Fruit fly (Drosophila melanogaster) whole organism, adult: Measurements from ENCODE around the gene Fign.

Source experiments
- CG11617 ChIP-seq: fragments of 200-800 bp; sonication (Bioruptor generic); optimal IDR thresholded peaks from 2 replicates; lab custom pipeline; 2017; ENCODE audit warnings: mild to moderate bottlenecking, missing biosample characterization, missing genetic modification reagents, missing genetic modification characterization
- CG12768 ChIP-seq: fragments of 200-800 bp; sonication (Bioruptor generic); optimal IDR thresholded peaks from 2 replicates; lab custom pipeline; 2017; ENCODE audit warnings: missing biosample characterization, missing genetic modification characterization, mild to moderate bottlenecking, moderate library complexity, missing genetic modification reagents
- CG1620 ChIP-seq: fragments of 200-800 bp; sonication (Bioruptor generic); optimal IDR thresholded peaks from 2 replicates; lab custom pipeline; 2016; ENCODE audit warnings: missing biosample characterization, missing genetic modification characterization
- CG5204 ChIP-seq: fragments of 200-800 bp; sonication (Bioruptor generic); optimal IDR thresholded peaks from 2 replicates; lab custom pipeline; 2016; ENCODE audit warnings: missing biosample characterization, missing genetic modification characterization
- CG7045 ChIP-seq: fragments of 200-800 bp; sonication (Bioruptor generic); optimal IDR thresholded peaks from 2 replicates; lab custom pipeline; 2017; ENCODE audit warnings: missing biosample characterization, mild to moderate bottlenecking, missing genetic modification characterization
- Clk ChIP-seq: fragments of 200-800 bp; sonication (Bioruptor generic); optimal IDR thresholded peaks from 2 replicates; lab custom pipeline; 2017; ENCODE audit warnings: missing biosample characterization, missing genetic modification characterization
- Crg-1 ChIP-seq: fragments of 200-800 bp; sonication (Bioruptor generic); optimal IDR thresholded peaks from 2 replicates; lab custom pipeline; 2016; ENCODE audit warnings: missing biosample characterization, missing genetic modification characterization
- Hr96 ChIP-seq: fragments of 200-800 bp; sonication (Bioruptor generic); optimal IDR thresholded peaks from 2 replicates; lab custom pipeline; 2016; ENCODE audit warnings: missing biosample characterization, missing genetic modification characterization
- cic ChIP-seq: fragments of 200-800 bp; sonication (Bioruptor generic); optimal IDR thresholded peaks from 2 replicates; lab custom pipeline; 2017; ENCODE audit warnings: missing biosample characterization, mild to moderate bottlenecking, missing genetic modification characterization, moderate library complexity
- cnc ChIP-seq, 2 experiments: fragments of >200 bp; optimal IDR thresholded peaks; 2 replicates each; lab custom pipeline; 2017
- kay ChIP-seq: fragments of 200-800 bp; sonication (Bioruptor generic); peaks from one replicate; lab custom pipeline; 2016; ENCODE audit warnings: missing biosample characterization, missing genetic modification characterization, borderline replicate concordance
- ovo ChIP-seq: fragments of 200-800 bp; sonication (Bioruptor generic); optimal IDR thresholded peaks from 2 replicates; lab custom pipeline; 2016; ENCODE audit warnings: missing biosample characterization, missing genetic modification characterization
- pad ChIP-seq: fragments of 200-800 bp; sonication (Bioruptor generic); optimal IDR thresholded peaks from 3 replicates; lab custom pipeline; 2017; ENCODE audit warnings: missing biosample characterization, missing genetic modification characterization, mild to moderate bottlenecking, moderate library complexity, missing genetic modification reagents

dm6 chr2L:3299803-3300202, 19.9 kb downstream of the Fign start:
- no peak for TF ChIP-seq Clk
- no peak for TF ChIP-seq CG5204 (GFP tag; lab: Kevin White, UChicago)
- no peak for TF ChIP-seq kay (GFP tag; lab: Kevin White, UChicago)
- no peak for TF ChIP-seq CG7045 (GFP tag; lab: Kevin White, UChicago)
- TF ChIP-seq cnc (optimal IDR thresholded peaks at IDR 0.05; lab: Kevin White, UChicago), result no peak
- TF ChIP-seq Hr96 (GFP tag; lab: Kevin White, UChicago), result no peak
- no peak for TF ChIP-seq cic (GFP tag; lab: Kevin White, UChicago)
- TF ChIP-seq CG11617, result no peak
- no peak for TF ChIP-seq CG12768 (GFP tag; lab: Kevin White, UChicago)
- no peak for TF ChIP-seq pad (GFP tag; lab: Kevin White, UChicago)
- TF ChIP-seq Crg-1, result no peak
- TF ChIP-seq CG1620 (GFP tag; lab: Kevin White, UChicago), result no peak
- no peak for TF ChIP-seq ovo (GFP tag; lab: Kevin White, UChicago)
